Worm (Caenorhabditis elegans): ENCODE results near the gene rsd-2.

DNA sequence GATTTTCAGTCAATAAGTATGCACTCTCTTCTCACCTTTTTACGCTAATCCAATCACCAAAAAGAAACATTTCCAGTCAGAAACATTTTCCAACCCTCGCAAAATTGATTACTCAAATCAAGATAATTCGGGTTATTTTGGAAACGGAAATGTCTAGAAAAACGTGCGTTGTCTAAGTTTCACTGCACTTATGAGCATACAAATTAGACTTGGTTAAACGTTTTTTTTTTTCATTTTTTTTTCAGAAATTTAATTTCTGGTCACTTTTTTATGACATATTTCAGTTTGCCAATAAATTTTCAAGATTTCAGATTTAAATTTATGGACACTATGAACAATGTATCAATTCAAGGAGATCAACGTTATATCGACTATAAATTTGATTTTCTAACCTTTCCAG, 42.8 kb upstream of the rsd-2 start, which contains the start of gene sru-12:
- no peak for TF ChIP-seq irx-1 (tag; optimal IDR thresholded peaks at IDR 0.05)
- TF ChIP-seq tbx-2 (tag; optimal IDR thresholded peaks at IDR 0.05) = no peak
- no peak for TF ChIP-seq egl-13 (tag; optimal IDR thresholded peaks at IDR 0.05)
